Worm (Caenorhabditis elegans) whole organism, late embryonic: ENCODE results near the gene Y40B10A.9.

Experiments
- C08G9.2 ChIP-seq: sonication (generic microtip); optimal IDR thresholded peaks from 2 replicates; lab custom pipeline; 2016; ENCODE audit warnings: mild to moderate bottlenecking, missing genetic modification characterization, moderate library complexity, missing compliant biosample characterization
- C38D4.7 ChIP-seq: fragments of 200-800 bp; sonication (Bioruptor generic); optimal IDR thresholded peaks from 2 replicates; lab custom pipeline; 2018; ENCODE audit warnings: mild to moderate bottlenecking, missing genetic modification characterization, moderate library complexity, missing compliant biosample characterization
- K09A11.1 ChIP-seq: sonication (generic microtip); optimal IDR thresholded peaks from 2 replicates; lab custom pipeline; 2017; ENCODE audit warnings: antibody characterized with exemption, mild to moderate bottlenecking, missing genetic modification characterization, missing compliant biosample characterization; ENCODE audit not compliant: insufficient read depth
- Y22D7AL.16 ChIP-seq: sonication (generic microtip); optimal IDR thresholded peaks from 2 replicates; lab custom pipeline; 2016; ENCODE audit warnings: missing genetic modification characterization, missing compliant biosample characterization
- ahr-1 ChIP-seq: sonication (generic microtip); optimal IDR thresholded peaks from 2 replicates; lab custom pipeline; 2016; ENCODE audit warnings: missing genetic modification characterization, missing compliant biosample characterization
- ama-1 ChIP-seq: fragments of 150-350 bp; optimal IDR thresholded peaks from 2 replicates; lab custom pipeline; 2014
- ceh-14 ChIP-seq: sonication (generic microtip); optimal IDR thresholded peaks from 2 replicates; lab custom pipeline; 2016; ENCODE audit warnings: missing genotype, missing genetic modification characterization, missing compliant biosample characterization
- ceh-19 ChIP-seq: fragments of 200-800 bp; sonication (Bioruptor generic); optimal IDR thresholded peaks from 2 replicates; lab custom pipeline; 2018; ENCODE audit warnings: mild to moderate bottlenecking, missing genetic modification characterization, missing compliant biosample characterization
- ceh-30 ChIP-seq: fragments of 150-350 bp; optimal IDR thresholded peaks from 2 replicates; lab custom pipeline; 2014; ENCODE audit warnings: missing biosample characterization, missing genetic modification characterization
- ceh-31 ChIP-seq: sonication (generic microtip); optimal IDR thresholded peaks from 2 replicates; lab custom pipeline; 2016; ENCODE audit warnings: missing genetic modification characterization, missing compliant biosample characterization
- ceh-34 ChIP-seq: sonication (generic microtip); optimal IDR thresholded peaks from 2 replicates; lab custom pipeline; 2016; ENCODE audit warnings: mild to moderate bottlenecking, missing genetic modification characterization, missing compliant biosample characterization
- ceh-6 ChIP-seq: fragments of 200-800 bp; sonication (Bioruptor generic); optimal IDR thresholded peaks from 2 replicates; lab custom pipeline; 2018; ENCODE audit warnings: mild to moderate bottlenecking, missing genetic modification characterization, missing compliant biosample characterization
- che-1 ChIP-seq: sonication (generic microtip); optimal IDR thresholded peaks from 2 replicates; lab custom pipeline; 2016; ENCODE audit warnings: mild to moderate bottlenecking, missing genetic modification characterization, missing compliant biosample characterization
- dmd-4 ChIP-seq: sonication (generic microtip); optimal IDR thresholded peaks from 2 replicates; lab custom pipeline; 2016; ENCODE audit warnings: borderline replicate concordance, missing genetic modification characterization, missing compliant biosample characterization
- elt-2 ChIP-seq: sonication (generic microtip); optimal IDR thresholded peaks from 2 replicates; lab custom pipeline; 2016; ENCODE audit warnings: missing genetic modification reagents, missing genetic modification characterization, missing compliant biosample characterization
- elt-4 ChIP-seq: sonication (generic microtip); optimal IDR thresholded peaks from 2 replicates; lab custom pipeline; 2016; ENCODE audit warnings: missing genetic modification characterization, missing compliant biosample characterization
- ets-4 ChIP-seq: sonication (generic microtip); optimal IDR thresholded peaks from 2 replicates; lab custom pipeline; 2016; ENCODE audit warnings: missing genetic modification characterization, missing compliant biosample characterization
- eyg-1 ChIP-seq: sonication (generic microtip); optimal IDR thresholded peaks from 2 replicates; lab custom pipeline; 2016; ENCODE audit warnings: missing genotype, missing genetic modification characterization, missing compliant biosample characterization
- fkh-6 ChIP-seq: sonication (generic microtip); optimal IDR thresholded peaks from 2 replicates; lab custom pipeline; 2016; ENCODE audit warnings: missing genetic modification characterization, missing compliant biosample characterization
- gmeb-2 ChIP-seq: sonication (generic microtip); optimal IDR thresholded peaks from 2 replicates; lab custom pipeline; 2016; ENCODE audit warnings: missing genetic modification characterization, inconsistent platforms, missing compliant biosample characterization
- hlh-30 ChIP-seq: sonication (generic microtip); optimal IDR thresholded peaks from 2 replicates; lab custom pipeline; 2017; ENCODE audit warnings: antibody characterized with exemption, missing genetic modification characterization, missing compliant biosample characterization; ENCODE audit not compliant: insufficient read depth
- hlh-8 ChIP-seq: sonication (generic microtip); optimal IDR thresholded peaks from 2 replicates; lab custom pipeline; 2016; ENCODE audit warnings: missing genotype, missing genetic modification characterization, missing compliant biosample characterization
- lin-11 ChIP-seq: fragments of 200-800 bp; sonication (Bioruptor generic); optimal IDR thresholded peaks from 2 replicates; lab custom pipeline; 2018; ENCODE audit warnings: mild to moderate bottlenecking, missing genetic modification characterization, missing compliant biosample characterization
- madf-2 ChIP-seq: sonication (generic microtip); optimal IDR thresholded peaks from 2 replicates; lab custom pipeline; 2017; ENCODE audit warnings: missing genetic modification characterization, missing compliant biosample characterization
- nfya-1 ChIP-seq: sonication (generic microtip); optimal IDR thresholded peaks from 2 replicates; lab custom pipeline; 2017; ENCODE audit warnings: missing genetic modification characterization, mild to moderate bottlenecking, missing compliant biosample characterization, antibody characterized with exemption, moderate library complexity
- odd-2 ChIP-seq: sonication (generic microtip); optimal IDR thresholded peaks from 2 replicates; lab custom pipeline; 2017; ENCODE audit warnings: antibody characterized with exemption, mild to moderate bottlenecking, missing genetic modification characterization, missing compliant biosample characterization
- pag-3 ChIP-seq: sonication (generic microtip); optimal IDR thresholded peaks from 2 replicates; lab custom pipeline; 2016; ENCODE audit warnings: missing compliant biosample characterization, missing genetic modification characterization, borderline replicate concordance
- pha-2 ChIP-seq: sonication (generic microtip); optimal IDR thresholded peaks from 2 replicates; lab custom pipeline; 2017; ENCODE audit warnings: mild to moderate bottlenecking, missing genetic modification characterization, missing compliant biosample characterization
- pqm-1 ChIP-seq: sonication (generic microtip); optimal IDR thresholded peaks from 2 replicates; lab custom pipeline; 2016; ENCODE audit warnings: missing genetic modification characterization, missing compliant biosample characterization
- pros-1 ChIP-seq: fragments of 150-350 bp; optimal IDR thresholded peaks from 2 replicates; lab custom pipeline; 2014; ENCODE audit warnings: missing biosample characterization, missing genetic modification reagents, missing genetic modification characterization
- ref-2 ChIP-seq: sonication (generic microtip); optimal IDR thresholded peaks from 2 replicates; lab custom pipeline; 2016; ENCODE audit warnings: missing genetic modification characterization, missing compliant biosample characterization
- rnt-1 ChIP-seq: sonication (generic microtip); optimal IDR thresholded peaks from 2 replicates; lab custom pipeline; 2016; ENCODE audit warnings: missing genetic modification characterization, missing compliant biosample characterization
- tbx-7 ChIP-seq: sonication (generic microtip); optimal IDR thresholded peaks from 2 replicates; lab custom pipeline; 2016; ENCODE audit warnings: missing genotype, missing genetic modification characterization, missing compliant biosample characterization
- ttx-3 ChIP-seq: sonication (generic microtip); optimal IDR thresholded peaks from 2 replicates; lab custom pipeline; 2016; ENCODE audit warnings: missing genetic modification reagents, missing genetic modification characterization, missing compliant biosample characterization
- unc-3 ChIP-seq, 2 experiments: fragments of 200-800 bp in 1 of 2; sonication (Bioruptor generic) in 1 of 2; sonication (generic microtip) in 1 of 2; conservative IDR thresholded peaks in 1 of 2; optimal IDR thresholded peaks in 1 of 2; 2 replicates each; pipeline versions ENCODE4 v1.3.6 to Lab custom; 2016 to 2022; ENCODE audit warnings: missing compliant biosample characterization in 2 of 2, missing genetic modification characterization in 2 of 2, missing genetic modification reagents in 1 of 2
- unc-42 ChIP-seq: sonication (generic microtip); optimal IDR thresholded peaks from 2 replicates; lab custom pipeline; 2016; ENCODE audit warnings: missing genotype, missing genetic modification characterization, missing compliant biosample characterization
- zip-5 ChIP-seq: sonication (generic microtip); optimal IDR thresholded peaks from 2 replicates; lab custom pipeline; 2016; ENCODE audit warnings: missing genetic modification characterization, missing compliant biosample characterization
- ztf-16 ChIP-seq: sonication (generic microtip); optimal IDR thresholded peaks from 2 replicates; lab custom pipeline; 2017; ENCODE audit warnings: missing genetic modification characterization, missing compliant biosample characterization

The Y40B10A.9 gene

ce11 chrV:2030661-2031060, 42.0 kb downstream of the Y40B10A.9 start:
- TF ChIP-seq pqm-1 (tag; lab: Kevin White, UChicago), result no peak
- no peak for TF ChIP-seq ceh-19 (GFP tag; lab: Kevin White, UChicago)
- TF ChIP-seq K09A11.1, result no peak

- TF ChIP-seq ttx-3 (tag; lab: Kevin White, UChicago) (no peak), dmd-4 (tag; lab: Kevin White, UChicago) (no peak), odd-2 (tag; lab: Kevin White, UChicago) (no peak), ztf-16 (tag; lab: Kevin White, UChicago) (no peak), nfya-1 (no peak), zip-5 (tag; lab: Kevin White, UChicago) (no peak), ref-2 (tag; lab: Kevin White, UChicago) (no peak), che-1 (no peak), ceh-31 (tag; lab: Kevin White, UChicago) (no peak), unc-3 (GFP tag; conservative IDR thresholded peaks at IDR 0.05; lab: Robert Waterston, UW) (no peak), unc-3 (tag; optimal IDR thresholded peaks at IDR 0.05; lab: Kevin White, UChicago) (no peak), K09A11.1 (no peak), elt-4 (tag; lab: Kevin White, UChicago) (no peak), ets-4 (tag; lab: Kevin White, UChicago) (no peak), elt-2 (tag; lab: Kevin White, UChicago) (no peak), pha-2 (no peak)
These were observed 42.8 kb downstream of the Y40B10A.9 start, which contains the start of gene F59A7.12 for ce11 chrV:2029877-2030276. TSS of gene F59A7.12 (plus strand) at chrV:2030177.

- TF ChIP-seq tbx-7 (tag; lab: Kevin White, UChicago) (no peak), fkh-6 (no peak), pag-3 (tag; lab: Kevin White, UChicago) (no peak), ceh-14 (no peak), Y22D7AL.16 (tag; lab: Kevin White, UChicago) (no peak), rnt-1 (tag; lab: Kevin White, UChicago) (no peak), madf-2 (no peak), nfya-1 (no peak), ztf-16 (tag; lab: Kevin White, UChicago) (no peak), C08G9.2 (tag; lab: Kevin White, UChicago) (no peak), unc-3 (GFP tag; conservative IDR thresholded peaks at IDR 0.05; lab: Robert Waterston, UW) (no peak), unc-3 (tag; optimal IDR thresholded peaks at IDR 0.05; lab: Kevin White, UChicago) (no peak)
- TF ChIP-seq, all 69 proteins: peak for 0
These were observed 44.9 kb downstream of the Y40B10A.9 start, which contains the start of gene srab-13 for ce11 chrV:2027787-2028186. TSS of gene srab-13 (minus strand) at chrV:2027887.

- no peak for TF ChIP-seq ahr-1 (tag; lab: Kevin White, UChicago)
- no peak for TF ChIP-seq eyg-1 (tag; lab: Kevin White, UChicago)
- no peak for TF ChIP-seq unc-42 (tag; lab: Kevin White, UChicago)
- TF ChIP-seq zip-5 (tag; lab: Kevin White, UChicago), result no peak
- TF ChIP-seq C38D4.7 (GFP tag; lab: Kevin White, UChicago), result no peak
- TF ChIP-seq ceh-6, result no peak
- TF ChIP-seq lin-11 (tag; lab: Kevin White, UChicago), result no peak
- TF ChIP-seq pqm-1 (tag; lab: Kevin White, UChicago), result no peak
- TF ChIP-seq hlh-8, result no peak
- no peak for TF ChIP-seq unc-3 (GFP tag; conservative IDR thresholded peaks at IDR 0.05; lab: Robert Waterston, UW)
- no peak for TF ChIP-seq unc-3 (tag; optimal IDR thresholded peaks at IDR 0.05; lab: Kevin White, UChicago)
- TF ChIP-seq tbx-7 (tag; lab: Kevin White, UChicago), result no peak
- no peak for TF ChIP-seq hlh-30
These were observed 50.3 kb downstream of the Y40B10A.9 start, which contains the start of gene F59A7.5 for ce11 chrV:2022374-2022773. TSS of gene F59A7.5 (plus strand) at chrV:2022674.

ce11 chrV:2021283-2021682, 51.4 kb downstream of the Y40B10A.9 start:
- TF ChIP-seq ama-1 (lab: Kevin White, UChicago) (no peak), C38D4.7 (GFP tag; lab: Kevin White, UChicago) (no peak), zip-5 (tag; lab: Kevin White, UChicago) (no peak), pros-1 (tag; lab: Kevin White, UChicago) (no peak), gmeb-2 (tag; lab: Kevin White, UChicago) (no peak), pag-3 (tag; lab: Kevin White, UChicago) (no peak), K09A11.1 (no peak), ref-2 (tag; lab: Kevin White, UChicago) (no peak), ceh-34 (tag; lab: Kevin White, UChicago) (no peak), ceh-30 (tag; lab: Kevin White, UChicago) (no peak)
- TF ChIP-seq, all 69 proteins: peak for 0
